Fruit fly (Drosophila melanogaster) S2 (cell line): Measurements from ENCODE around the gene CG14785.
A peak's percentile ranks its signal among the peaks of the same experiment; 100 is the strongest.

Source experiments
- CG8478 ChIP-seq: fragments of >200 bp; optimal IDR thresholded peaks from 2 replicates; lab custom pipeline; 2018
- CTCF ChIP-seq, 2 experiments: fragments of >200 bp; optimal IDR thresholded peaks; 2 replicates each; lab custom pipeline; 2018

The CG14785 gene

DNA sequence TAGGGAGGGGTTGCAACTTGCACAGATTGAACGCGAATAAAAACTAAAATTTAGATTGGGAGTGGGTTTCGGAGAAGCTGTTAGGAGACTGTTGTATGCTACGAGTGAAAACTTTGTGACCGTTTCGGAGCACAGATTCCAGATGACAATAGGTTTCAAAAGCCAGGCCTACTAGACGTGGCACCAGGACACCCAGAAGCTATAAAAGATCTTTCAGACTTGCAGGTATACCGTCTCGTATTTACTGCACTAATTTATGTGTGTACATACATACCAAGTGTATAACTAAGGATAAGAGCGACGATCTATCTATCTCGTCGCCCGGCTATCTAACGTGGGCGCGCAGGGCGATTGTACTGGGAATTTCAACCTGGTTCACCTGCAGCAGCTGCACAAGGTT lies at the start of gene CG14785:
CG14785 (minus strand) TSS at position 101 of the 400 bp plus-strand sequence.
- TF ChIP-seq CG8478 (lab: Kevin White, UChicago) (no peak), CTCF (optimal IDR thresholded peaks at IDR 0.05; lab: Kevin White, UChicago) (no peak)

DNA sequence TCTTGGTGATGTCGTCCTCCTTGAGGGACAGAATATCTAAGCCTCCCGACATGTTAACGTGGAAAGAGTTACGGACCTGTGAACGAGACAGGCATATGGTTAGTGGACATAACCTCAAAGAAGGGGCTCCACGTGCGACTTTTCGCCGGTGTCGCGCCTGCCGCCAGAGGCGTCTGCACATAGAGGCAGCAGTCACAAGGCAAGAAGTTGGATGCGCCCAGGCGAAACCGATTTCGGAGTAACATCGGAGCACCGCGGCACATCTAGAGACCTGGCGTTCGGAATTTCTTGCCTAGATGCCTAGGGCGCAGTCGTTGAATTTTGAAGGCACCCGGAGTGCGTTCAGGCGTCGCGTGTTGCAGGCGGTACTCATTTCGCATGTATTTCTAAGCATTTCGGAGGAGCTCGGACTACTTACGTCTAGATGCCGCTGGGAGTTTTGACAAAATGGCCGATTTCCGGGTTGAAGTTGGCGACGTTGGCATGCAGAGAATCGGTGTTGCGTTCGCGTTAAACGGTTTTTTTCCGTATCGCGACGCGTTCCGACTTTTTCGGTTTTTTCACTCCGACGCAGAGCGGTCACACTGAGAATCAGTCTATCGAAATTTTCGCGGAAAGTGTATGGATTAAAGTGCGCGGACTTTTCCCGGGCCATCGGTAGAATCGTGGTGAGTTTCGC lies 26.1 kb upstream of the CG14785 start, which contains the start of the genes sta and inc:
sta (minus strand) TSS at position 574 of the 679 bp plus-strand sequence.
inc (plus strand) TSS at position 640 of the 679 bp plus-strand sequence.
- TF ChIP-seq CTCF (optimal IDR thresholded peaks at IDR 0.05; lab: Kevin White, UChicago), result peak; percentile 23 to 47
- TF ChIP-seq CG8478 (lab: Kevin White, UChicago), result no peak

DNA sequence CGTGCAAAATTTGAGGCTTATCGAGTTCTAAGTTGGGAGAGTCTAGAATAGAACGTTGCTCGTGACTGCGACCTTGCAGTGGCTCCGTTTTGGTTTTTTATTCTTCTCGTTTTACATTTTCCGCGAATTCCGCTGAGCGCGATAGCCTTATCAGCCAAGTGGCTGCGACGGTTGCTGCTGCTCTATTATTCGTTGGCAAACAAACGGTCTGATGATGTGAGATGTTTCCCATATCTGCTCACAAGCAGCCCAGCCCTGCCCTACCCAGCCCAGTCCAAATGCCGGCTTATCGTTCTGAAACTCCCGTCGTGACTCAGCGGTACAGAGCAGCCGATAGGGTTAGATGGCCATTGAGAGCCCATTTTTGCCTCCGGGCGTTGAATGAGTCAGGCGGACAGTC lies 23.6 kb upstream of the CG14785 start:
- no peak for TF ChIP-seq CTCF (optimal IDR thresholded peaks at IDR 0.05; lab: Kevin White, UChicago)
- no peak for TF ChIP-seq CG8478 (lab: Kevin White, UChicago)

DNA sequence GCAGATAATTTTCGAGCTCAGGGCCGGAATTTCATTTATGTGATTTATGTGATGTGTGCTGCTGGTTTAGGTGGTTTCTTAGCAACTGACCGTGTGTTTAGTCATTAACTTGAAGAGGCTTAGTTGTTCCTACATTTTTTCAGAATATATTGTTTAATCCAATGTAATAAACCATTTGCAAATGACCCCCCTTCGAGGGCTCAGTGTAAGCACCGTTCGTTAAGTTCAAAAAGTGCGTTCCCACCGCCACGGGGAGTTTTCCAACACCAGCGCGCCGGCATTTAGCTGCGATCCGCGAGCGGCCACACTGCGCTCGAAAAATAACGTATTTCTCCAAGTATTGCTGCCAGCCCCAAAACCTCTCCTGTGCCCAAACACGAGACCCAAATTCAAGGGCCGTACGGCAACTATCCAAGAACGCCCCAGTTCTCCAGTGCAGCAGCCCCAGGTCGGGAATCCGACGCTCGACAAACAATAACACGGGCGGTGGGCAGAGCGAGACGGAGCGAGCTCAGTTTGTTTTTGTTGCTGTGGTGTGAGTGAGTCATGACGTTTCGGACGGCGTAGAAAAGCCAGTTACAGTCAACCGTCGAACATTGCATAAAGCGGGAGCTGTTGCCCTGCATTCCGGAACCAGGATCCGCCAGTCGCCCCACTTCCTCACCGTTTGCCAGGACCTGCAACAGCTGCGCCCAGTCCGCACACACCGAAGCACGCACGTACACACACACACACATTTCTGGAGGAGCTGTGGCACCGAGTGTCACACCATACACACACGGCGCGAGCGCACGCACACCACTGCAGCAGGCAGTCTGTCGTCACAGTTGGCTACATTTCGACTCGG lies 21.6 kb upstream of the CG14785 start, which contains the start of gene rush:
rush (plus strand) TSS at position 277 of the 847 bp plus-strand sequence.
- no peak for TF ChIP-seq CTCF (optimal IDR thresholded peaks at IDR 0.05; lab: Kevin White, UChicago)
- no peak for TF ChIP-seq CG8478 (lab: Kevin White, UChicago)

DNA sequence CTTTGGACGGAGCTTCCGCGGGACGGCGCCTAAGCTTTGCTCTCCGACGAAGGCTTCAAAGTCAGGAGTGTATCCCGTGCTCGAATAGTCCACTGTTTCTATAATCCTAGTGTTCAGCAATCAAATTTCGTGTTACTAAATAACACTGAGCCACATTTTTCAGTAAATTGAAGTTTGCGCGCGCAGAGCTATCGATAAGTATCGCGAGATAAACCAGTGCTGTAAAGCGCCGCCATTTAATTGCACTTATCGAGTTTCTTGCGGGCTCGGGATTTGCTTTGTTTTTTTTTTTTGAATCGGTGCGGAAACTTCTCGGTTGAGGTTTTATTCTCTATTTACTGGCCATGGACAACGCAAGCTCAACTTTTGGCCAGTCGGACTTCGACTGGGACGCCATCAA lies 20.0 kb upstream of the CG14785 start, which contains the start of the genes Rab27 and mei-38:
Rab27 (minus strand) TSS at position 127 of the 400 bp plus-strand sequence.
mei-38 (plus strand) TSS at position 216 of the 400 bp plus-strand sequence.
- TF ChIP-seq CG8478 (lab: Kevin White, UChicago), result no peak
- TF ChIP-seq CTCF (optimal IDR thresholded peaks at IDR 0.05; lab: Kevin White, UChicago), result peak in 1 of 2 experiments; percentile 6

DNA sequence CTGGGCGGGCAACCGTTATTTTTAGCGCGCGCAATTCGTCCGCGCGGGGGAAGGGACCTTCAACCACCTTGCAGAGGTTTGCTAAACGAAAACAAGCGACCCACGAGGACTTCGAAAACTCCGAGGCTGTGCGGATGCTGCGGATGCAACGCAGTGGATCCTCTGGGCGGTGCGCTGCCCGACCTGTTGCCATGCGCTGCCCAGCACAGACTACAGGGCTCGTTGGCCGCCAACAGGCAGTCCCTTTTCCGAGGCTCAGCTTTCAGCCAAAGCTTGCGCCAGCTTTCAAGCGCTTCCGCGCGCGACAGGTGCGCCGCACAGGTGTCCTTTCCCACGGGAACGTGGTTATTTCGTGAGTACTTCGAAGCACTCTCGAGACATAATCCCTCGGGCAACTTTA lies 19.6 kb upstream of the CG14785 start:
- no peak for TF ChIP-seq CTCF (optimal IDR thresholded peaks at IDR 0.05; lab: Kevin White, UChicago)
- no peak for TF ChIP-seq CG8478 (lab: Kevin White, UChicago)

DNA sequence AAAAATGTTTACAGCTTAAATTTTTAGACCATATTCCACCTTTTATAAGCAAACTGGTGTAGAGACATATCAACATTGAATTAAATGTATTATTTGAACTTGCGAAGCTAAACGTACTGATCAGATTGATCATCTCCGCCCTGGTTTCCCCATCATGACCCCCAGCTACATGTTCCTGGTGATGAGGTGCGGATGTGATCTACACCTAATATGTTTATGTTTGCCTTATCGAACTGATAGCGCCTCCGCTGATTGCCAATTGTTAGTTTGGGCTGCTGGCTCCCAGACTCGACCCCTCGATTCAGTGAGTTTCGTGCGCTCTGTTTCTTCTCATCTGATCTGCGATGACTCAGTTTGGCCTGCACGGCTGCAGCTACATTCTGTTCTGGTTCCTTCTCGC lies 15.4 kb upstream of the CG14785 start, which contains the start of gene CG14780:
CG14780 (plus strand) TSS at position 301 of the 400 bp plus-strand sequence.
- no peak for TF ChIP-seq CTCF (optimal IDR thresholded peaks at IDR 0.05; lab: Kevin White, UChicago)
- no peak for TF ChIP-seq CG8478 (lab: Kevin White, UChicago)

DNA sequence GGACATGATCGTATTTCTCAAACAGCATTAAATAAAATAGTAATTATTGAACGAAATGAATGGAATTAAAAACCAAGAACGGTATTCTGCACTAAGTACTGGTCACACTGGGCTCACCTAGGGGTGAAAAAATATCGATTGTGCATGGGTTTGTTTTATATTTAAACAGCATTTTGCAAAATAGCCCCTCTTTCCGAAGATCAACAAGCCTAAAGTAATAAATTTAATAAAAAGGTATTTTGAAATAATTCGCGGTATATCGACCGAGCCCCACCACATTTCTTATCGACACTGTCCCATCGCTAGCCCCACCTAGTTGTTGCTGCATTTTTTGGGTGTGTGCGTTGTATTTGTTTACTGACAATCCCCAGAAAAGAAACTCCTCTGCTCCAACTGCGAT lies 13.7 kb upstream of the CG14785 start, which contains the start of gene pck:
pck (plus strand) TSS at position 105 of the 400 bp plus-strand sequence.
- no peak for TF ChIP-seq CG8478 (lab: Kevin White, UChicago)
- no peak for TF ChIP-seq CTCF (optimal IDR thresholded peaks at IDR 0.05; lab: Kevin White, UChicago)

DNA sequence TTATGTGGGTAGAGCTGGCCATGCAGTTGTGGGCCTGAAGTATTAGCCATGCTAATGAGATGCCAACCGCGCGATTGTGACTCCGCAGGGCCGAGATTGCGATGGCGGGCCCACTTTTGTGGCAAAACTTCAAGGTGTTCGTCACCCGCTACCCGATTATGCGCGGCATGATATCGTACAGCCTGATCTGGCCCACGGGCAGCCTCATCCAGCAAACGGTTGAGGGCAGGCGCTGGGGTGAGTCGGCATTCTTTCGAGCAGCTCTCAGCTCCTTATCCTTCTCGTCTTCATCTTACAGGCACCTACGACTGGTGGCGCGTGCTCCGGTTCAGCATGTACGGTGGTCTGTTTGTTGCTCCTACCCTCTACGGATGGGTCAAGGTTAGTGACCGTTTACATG lies 12.9 kb upstream of the CG14785 start, which contains the start of gene CG32808:
CG32808 (minus strand) TSS at position 101 of the 400 bp plus-strand sequence.
- TF ChIP-seq CG8478 (lab: Kevin White, UChicago) (no peak), CTCF (optimal IDR thresholded peaks at IDR 0.05; lab: Kevin White, UChicago) (no peak)

DNA sequence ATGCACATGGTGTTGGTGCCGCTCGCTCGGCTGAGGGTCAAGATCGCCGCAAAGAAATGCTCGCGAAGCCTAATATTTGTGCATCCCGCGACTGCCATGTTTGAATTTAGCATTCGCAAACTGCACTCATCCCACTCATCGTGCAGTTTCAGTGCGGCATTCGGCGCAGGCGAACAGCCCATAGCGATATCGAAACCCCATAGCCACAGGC lies 10.4 kb upstream of the CG14785 start, which contains the start of gene CG14778:
CG14778 (plus strand) TSS at position 112 of the 211 bp plus-strand sequence.
- no peak for TF ChIP-seq CTCF (optimal IDR thresholded peaks at IDR 0.05; lab: Kevin White, UChicago)
- TF ChIP-seq CG8478 (lab: Kevin White, UChicago), result no peak

DNA sequence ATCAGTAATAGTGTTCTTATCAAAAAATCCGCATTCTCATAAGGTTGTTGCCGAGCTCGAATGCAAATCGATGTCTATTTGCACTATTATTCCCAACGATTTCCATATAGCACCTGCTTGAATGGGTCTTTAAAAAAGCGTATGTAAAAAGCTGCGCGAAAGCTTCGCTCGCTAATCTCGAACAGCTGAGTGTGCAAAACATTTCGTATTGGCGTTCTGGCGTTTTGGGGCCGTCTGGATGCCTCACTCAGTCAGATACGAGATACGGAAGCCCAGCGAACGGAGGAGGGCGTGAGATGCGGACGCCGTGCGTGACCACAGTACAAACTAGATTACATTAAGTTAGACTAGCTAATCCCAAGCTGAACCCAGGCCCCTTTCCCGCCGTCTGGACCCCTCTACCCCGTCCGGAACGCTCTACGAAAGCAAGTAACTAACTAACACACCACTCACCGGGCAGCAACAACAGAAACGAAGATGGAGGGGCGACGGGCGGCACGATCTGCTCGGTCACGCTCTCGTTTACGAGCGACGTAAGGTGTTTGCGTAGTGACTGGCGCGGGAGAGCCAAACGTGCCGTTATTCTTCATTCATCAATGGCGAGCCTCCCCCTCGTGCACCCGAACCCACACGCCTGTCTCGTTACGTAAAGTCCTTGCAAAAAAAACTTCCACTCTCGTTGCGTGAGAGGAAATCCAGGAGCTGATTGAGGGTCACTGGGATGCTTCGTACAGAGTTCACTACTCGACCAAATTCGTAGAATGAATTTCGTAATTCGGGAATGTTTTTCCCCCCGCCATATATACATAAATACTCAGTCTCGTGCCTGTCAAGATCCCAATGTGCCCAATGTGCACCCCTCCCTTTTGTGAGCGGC lies 9.9 kb upstream of the CG14785 start:
- TF ChIP-seq CG8478 (lab: Kevin White, UChicago) (no peak), CTCF (optimal IDR thresholded peaks at IDR 0.05; lab: Kevin White, UChicago) (no peak)

DNA sequence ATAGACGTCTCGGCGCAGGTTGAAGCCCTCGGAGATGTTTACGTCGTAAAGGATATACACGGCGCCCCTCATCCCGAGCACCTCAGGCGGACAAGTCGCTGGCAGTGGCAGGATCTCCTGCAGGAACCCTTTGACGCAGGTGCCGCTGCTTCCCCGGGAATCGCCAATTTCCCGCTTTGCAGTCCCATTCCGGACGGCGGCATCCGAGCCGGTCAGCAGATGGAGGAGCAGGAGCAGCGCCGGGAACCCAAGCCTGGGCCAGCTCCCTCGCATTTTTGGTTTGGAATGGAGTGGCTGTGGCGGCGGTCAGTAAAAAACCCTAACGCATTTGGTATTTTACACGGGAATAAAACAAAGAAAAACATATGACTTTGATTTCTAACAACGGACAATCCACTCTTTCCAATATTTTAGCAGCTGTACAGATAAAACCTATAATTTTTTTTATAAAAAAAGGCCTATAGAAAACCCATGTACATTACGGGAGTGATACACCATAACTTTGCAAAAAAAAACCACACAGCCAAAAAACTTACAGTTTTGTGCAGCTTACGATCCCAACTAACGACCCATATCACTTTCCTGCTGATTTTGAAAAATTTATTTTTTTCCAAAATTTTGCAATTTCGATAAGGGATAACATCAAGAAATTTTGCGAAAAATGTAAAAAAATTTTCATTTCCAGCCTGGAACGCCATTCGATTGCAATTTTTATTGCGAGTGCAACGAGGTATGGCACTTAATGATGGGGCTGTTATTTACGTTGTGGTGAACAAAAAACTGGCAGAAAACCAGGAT lies 9.1 kb upstream of the CG14785 start, which contains the start of the genes O-fut2 and CG14777:
O-fut2 (minus strand) TSS at position 290 of the 798 bp plus-strand sequence.
CG14777 (plus strand) TSS at position 428 of the 798 bp plus-strand sequence.
- TF ChIP-seq CTCF (optimal IDR thresholded peaks at IDR 0.05; lab: Kevin White, UChicago) (no peak), CG8478 (lab: Kevin White, UChicago) (no peak)

DNA sequence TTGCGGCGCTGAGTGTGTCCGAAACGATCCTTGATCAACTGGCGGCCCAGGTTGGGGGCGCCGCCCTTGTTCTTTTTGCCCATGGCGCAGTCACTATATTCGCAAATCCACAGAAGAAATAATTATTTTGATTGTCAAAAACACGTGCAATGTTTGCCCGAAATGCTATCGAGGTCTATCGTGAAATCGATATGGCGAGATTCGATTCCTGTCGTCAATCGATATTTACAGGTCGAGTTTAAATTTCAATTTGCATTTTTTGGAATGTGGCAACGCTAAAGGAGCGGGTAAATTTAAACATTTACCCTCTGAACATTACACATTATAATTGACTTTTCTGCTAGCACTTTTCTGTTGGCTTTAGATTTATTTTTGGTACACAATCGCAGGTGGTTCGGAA lies 7.2 kb upstream of the CG14785 start, which contains the start of gene Ns3:
Ns3 (minus strand) TSS at position 188 of the 400 bp plus-strand sequence.
- peak; percentile 3 to 7 for TF ChIP-seq CTCF (optimal IDR thresholded peaks at IDR 0.05; lab: Kevin White, UChicago)
- TF ChIP-seq CG8478 (lab: Kevin White, UChicago), result no peak
